Worm (Caenorhabditis elegans) whole organism, young adult: Measurements from ENCODE around the gene atg-9.

Experiments
- F23B12.7 ChIP-seq: sonication (generic microtip); optimal IDR thresholded peaks from 2 replicates; lab custom pipeline; 2017; ENCODE audit warnings: missing genetic modification characterization, mild to moderate bottlenecking, missing compliant biosample characterization, antibody characterized with exemption, moderate library complexity; ENCODE audit not compliant: insufficient read depth
- ama-1 ChIP-seq, 3 experiments: fragments of 150-350 bp in 1 of 3; sonication (generic microtip) in 2 of 3; optimal IDR thresholded peaks; 2 replicates each; lab custom pipeline; 2014 to 2018; ENCODE audit warnings: missing biosample characterization in 2 of 3, missing genetic modification characterization in 2 of 3, missing genetic modification reagents in 2 of 3
- attf-5 ChIP-seq: fragments of 200-800 bp; sonication (Bioruptor generic); optimal IDR thresholded peaks from 2 replicates; lab custom pipeline; 2018; ENCODE audit warnings: mild to moderate bottlenecking, missing genetic modification characterization, missing compliant biosample characterization
- ccch-3 ChIP-seq: fragments of 200-800 bp; sonication (Bioruptor generic); optimal IDR thresholded peaks from 2 replicates; lab custom pipeline; 2018; ENCODE audit warnings: mild to moderate bottlenecking, missing genetic modification characterization, missing compliant biosample characterization
- ceh-27 ChIP-seq: fragments of 200-800 bp; sonication (Bioruptor generic); optimal IDR thresholded peaks from 2 replicates; lab custom pipeline; 2018; ENCODE audit warnings: mild to moderate bottlenecking, missing genetic modification characterization, moderate library complexity, missing compliant biosample characterization
- hrde-1 ChIP-seq: sonication (generic microtip); optimal IDR thresholded peaks from 2 replicates; lab custom pipeline; 2016; ENCODE audit warnings: missing genetic modification characterization, mild to moderate bottlenecking, missing compliant biosample characterization, moderate library complexity, missing genotype, missing genetic modification reagents, borderline replicate concordance
- nfya-1 ChIP-seq: sonication (generic microtip); optimal IDR thresholded peaks from 2 replicates; lab custom pipeline; 2017; ENCODE audit warnings: antibody characterized with exemption, missing compliant biosample characterization, missing genetic modification characterization, borderline replicate concordance; ENCODE audit not compliant: insufficient read depth
- pha-4 ChIP-seq: fragments of 150-350 bp; sonication (generic microtip); optimal IDR thresholded peaks from 2 replicates; lab custom pipeline; 2014; ENCODE audit warnings: missing biosample characterization, missing genetic modification reagents, missing genetic modification characterization
- rec-8 ChIP-seq, 2 experiments: sonication (generic microtip); optimal IDR thresholded peaks; 2 replicates each; lab custom pipeline; 2016; ENCODE audit warnings: mild to moderate bottlenecking in 2 of 2, missing genetic modification characterization in 2 of 2, missing genetic modification reagents in 2 of 2, missing genotype in 2 of 2, missing biosample characterization in 1 of 2, missing compliant biosample characterization in 1 of 2, moderate library complexity in 1 of 2
- unc-62 ChIP-seq: fragments of 150-350 bp; optimal IDR thresholded peaks from 2 replicates; lab custom pipeline; 2014; ENCODE audit warnings: missing biosample characterization, missing genetic modification reagents, missing genetic modification characterization
- ztf-18 ChIP-seq: sonication (generic microtip); optimal IDR thresholded peaks from 2 replicates; lab custom pipeline; 2016; ENCODE audit warnings: missing genotype, mild to moderate bottlenecking, missing genetic modification characterization, missing compliant biosample characterization
- ztf-6 ChIP-seq: fragments of 200-800 bp; sonication (Bioruptor generic); IDR thresholded peaks from 2 replicates; pipeline ENCODE4 v1.3.6; 2022; ENCODE audit warnings: missing genetic modification reagents, missing genetic modification characterization, missing compliant biosample characterization

ce11 chrV:380186-380585, 31.0 kb downstream of the atg-9 start, which contains the start of gene mltn-8:
- TF ChIP-seq F23B12.7 (tag; lab: Kevin White, UChicago) = no peak
- TF ChIP-seq attf-5 (GFP tag; lab: Kevin White, UChicago) = no peak
- TF ChIP-seq ceh-27 = no peak
- no peak for TF ChIP-seq rec-8 (tag; optimal IDR thresholded peaks at IDR 0.05; lab: Kevin White, UChicago)
- TF ChIP-seq pha-4 (tag; lab: Kevin White, UChicago) = no peak
- no peak for TF ChIP-seq ztf-6 (GFP tag; lab: Robert Waterston, UW)
- no peak for TF ChIP-seq unc-62 (GFP tag; lab: Kevin White, UChicago)
- no peak for TF ChIP-seq ztf-18 (tag; lab: Kevin White, UChicago)
- TF ChIP-seq nfya-1 = no peak
- TF ChIP-seq ama-1 (optimal IDR thresholded peaks at IDR 0.05; lab: Kevin White, UChicago) = no peak
- no peak for TF ChIP-seq ama-1 (GFP tag; optimal IDR thresholded peaks at IDR 0.05; lab: Kevin White, UChicago)
- no peak for TF ChIP-seq ccch-3 (GFP tag; lab: Kevin White, UChicago)
- TF ChIP-seq hrde-1 (tag; lab: Kevin White, UChicago) = no peak
